Worm (Caenorhabditis elegans) whole organism, L3 larva: ENCODE results near the gene alh-9.

ENCODE experiments used
- ama-1 ChIP-seq: fragments of 150-350 bp; optimal IDR thresholded peaks from 2 replicates; lab custom pipeline; 2018
- daf-12 ChIP-seq: fragments of 150-350 bp; optimal IDR thresholded peaks from 2 replicates; lab custom pipeline; 2014; ENCODE audit warnings: missing biosample characterization, missing genetic modification reagents, missing genetic modification characterization
- elt-2 ChIP-seq: sonication (generic microtip); optimal IDR thresholded peaks from 2 replicates; lab custom pipeline; 2016; ENCODE audit warnings: missing genetic modification reagents, mild to moderate bottlenecking, missing genetic modification characterization, missing compliant biosample characterization
- fkh-2 ChIP-seq: fragments of 150-350 bp; optimal IDR thresholded peaks from 2 replicates; lab custom pipeline; 2014; ENCODE audit warnings: missing biosample characterization, missing genetic modification reagents, missing genetic modification characterization
- lin-39 ChIP-seq: fragments of 150-350 bp; optimal IDR thresholded peaks from 2 replicates; lab custom pipeline; 2018; ENCODE audit warnings: missing biosample characterization, missing genetic modification reagents, missing genetic modification characterization
- nfya-1 ChIP-seq: sonication (generic microtip); optimal IDR thresholded peaks from 2 replicates; lab custom pipeline; 2017; ENCODE audit warnings: missing genetic modification characterization, mild to moderate bottlenecking, missing compliant biosample characterization, antibody characterized with exemption, moderate library complexity; ENCODE audit not compliant: insufficient read depth
- nhr-11 ChIP-seq: fragments of 150-350 bp; optimal IDR thresholded peaks from 2 replicates; lab custom pipeline; 2014; ENCODE audit warnings: missing biosample characterization, missing genetic modification characterization
- nhr-25 ChIP-seq: sonication (generic microtip); optimal IDR thresholded peaks from 2 replicates; lab custom pipeline; 2017; ENCODE audit warnings: missing biosample characterization, missing genetic modification characterization
- nhr-77 ChIP-seq: fragments of 150-350 bp; optimal IDR thresholded peaks from 2 replicates; lab custom pipeline; 2014; ENCODE audit warnings: missing biosample characterization, missing genetic modification characterization
- skn-1 ChIP-seq: fragments of 150-350 bp; optimal IDR thresholded peaks from 2 replicates; lab custom pipeline; 2014; ENCODE audit warnings: missing biosample characterization, missing genetic modification characterization
- unc-62 ChIP-seq: fragments of 150-350 bp; sonication (generic microtip); optimal IDR thresholded peaks from 4 replicates; lab custom pipeline; 2014; ENCODE audit warnings: missing biosample characterization, missing genetic modification reagents, missing genetic modification characterization
- ztf-11 ChIP-seq: fragments of 150-350 bp; optimal IDR thresholded peaks from 2 replicates; lab custom pipeline; 2014; ENCODE audit warnings: missing biosample characterization, missing genetic modification characterization
- ztf-4 ChIP-seq: fragments of 150-350 bp; optimal IDR thresholded peaks from 2 replicates; lab custom pipeline; 2014; ENCODE audit warnings: missing biosample characterization, missing genetic modification characterization

ce11 chrIII:5868401-5868800 lies 12.6 kb downstream of the alh-9 start, which contains the start of gene eng-1:
- TF ChIP-seq ztf-11 (no peak), lin-39 (tag; lab: Kevin White, UChicago) (no peak), ama-1 (lab: Kevin White, UChicago) (no peak), nhr-25 (tag; lab: Kevin White, UChicago) (no peak), nhr-11 (no peak), unc-62 (no peak), elt-2 (tag; lab: Kevin White, UChicago) (no peak), fkh-2 (tag; lab: Kevin White, UChicago) (no peak), daf-12 (tag; lab: Kevin White, UChicago) (no peak), ztf-4 (tag; lab: Kevin White, UChicago) (no peak), nfya-1 (tag; lab: Kevin White, UChicago) (no peak), skn-1 (no peak), nhr-77 (tag; lab: Kevin White, UChicago) (no peak)
